Fruit fly (Drosophila melanogaster) whole organism, embryonic: Measurements from ENCODE around the gene CG9626.

Source experiments
- CTCF ChIP-seq: fragments of 200-800 bp; sonication (Bioruptor generic); optimal IDR thresholded peaks from 2 replicates; lab custom pipeline; 2017; ENCODE audit warnings: missing biosample characterization, mild to moderate bottlenecking, missing genetic modification characterization, moderate library complexity
- gfzf ChIP-seq: fragments of 200-800 bp; sonication (Bioruptor generic); optimal IDR thresholded peaks from 2 replicates; lab custom pipeline; 2016; ENCODE audit warnings: missing biosample characterization, mild to moderate bottlenecking, missing genetic modification characterization, moderate library complexity
- nerfin-2 ChIP-seq: fragments of 200-800 bp; sonication (Bioruptor generic); IDR thresholded peaks from 2 replicates; pipeline ENCODE4 v1.3.6; 2022; ENCODE audit warnings: missing biosample characterization, missing genetic modification characterization; ENCODE audit not compliant: partially characterized antibody

dm6 chr3R:8285727-8286344 lies 14.9 kb downstream of the CG9626 start:
- no peak for TF ChIP-seq CTCF (GFP tag; lab: Kevin White, UChicago)
- TF ChIP-seq nerfin-2, result no peak
- no peak for TF ChIP-seq gfzf (GFP tag; lab: Kevin White, UChicago)
